Fruit fly (Drosophila melanogaster) whole organism: ENCODE measurements around the gene CG11951.

Experiments
- CG8478 ChIP-seq: fragments of >200 bp; optimal IDR thresholded peaks from 2 replicates; lab custom pipeline; 2018; ENCODE audit warnings: inconsistent platforms
- EcR ChIP-seq, 2 experiments: fragments of >200 bp; optimal IDR thresholded peaks; 2 replicates each; lab custom pipeline; 2017; ENCODE audit warnings: missing biosample characterization in 2 of 2, missing genetic modification characterization in 2 of 2, missing genetic modification reagents in 2 of 2
- pan ChIP-seq: fragments of >200 bp; optimal IDR thresholded peaks from 2 replicates; lab custom pipeline; 2017
- psq ChIP-seq: fragments of >200 bp; optimal IDR thresholded peaks from 2 replicates; lab custom pipeline; 2017
- usp ChIP-seq: fragments of >200 bp; optimal IDR thresholded peaks from 2 replicates; lab custom pipeline; 2017; ENCODE audit warnings: missing biosample characterization, missing genetic modification characterization, mixed read lengths

DNA sequence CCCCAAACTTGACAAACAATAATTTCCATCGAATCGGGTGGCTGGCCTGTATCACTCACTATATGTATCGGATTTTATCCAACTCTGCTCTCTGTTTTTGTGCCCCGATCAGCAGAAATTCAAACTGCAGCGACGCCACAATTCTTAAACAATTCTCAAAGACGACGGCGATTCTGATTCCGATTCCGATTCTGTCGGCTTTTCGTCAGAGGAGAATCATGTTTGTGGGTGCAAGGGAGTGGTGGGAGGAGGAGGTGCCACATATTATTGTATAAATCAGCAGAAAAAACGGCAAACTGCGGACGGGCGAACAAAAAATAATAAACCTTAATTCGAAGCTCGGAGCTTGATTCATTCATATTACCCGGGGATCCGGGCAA lies 22.0 kb downstream of the CG11951 start:
- TF ChIP-seq usp (no peak), psq (no peak), pan (lab: Kevin White, UChicago) (no peak), EcR (GFP tag; optimal IDR thresholded peaks at IDR 0.05; lab: Kevin White, UChicago) (no peak), CG8478 (no peak)
